Fruit fly (Drosophila melanogaster): ENCODE measurements around the gene Nuf2.

Nuf2 gene

DNA sequence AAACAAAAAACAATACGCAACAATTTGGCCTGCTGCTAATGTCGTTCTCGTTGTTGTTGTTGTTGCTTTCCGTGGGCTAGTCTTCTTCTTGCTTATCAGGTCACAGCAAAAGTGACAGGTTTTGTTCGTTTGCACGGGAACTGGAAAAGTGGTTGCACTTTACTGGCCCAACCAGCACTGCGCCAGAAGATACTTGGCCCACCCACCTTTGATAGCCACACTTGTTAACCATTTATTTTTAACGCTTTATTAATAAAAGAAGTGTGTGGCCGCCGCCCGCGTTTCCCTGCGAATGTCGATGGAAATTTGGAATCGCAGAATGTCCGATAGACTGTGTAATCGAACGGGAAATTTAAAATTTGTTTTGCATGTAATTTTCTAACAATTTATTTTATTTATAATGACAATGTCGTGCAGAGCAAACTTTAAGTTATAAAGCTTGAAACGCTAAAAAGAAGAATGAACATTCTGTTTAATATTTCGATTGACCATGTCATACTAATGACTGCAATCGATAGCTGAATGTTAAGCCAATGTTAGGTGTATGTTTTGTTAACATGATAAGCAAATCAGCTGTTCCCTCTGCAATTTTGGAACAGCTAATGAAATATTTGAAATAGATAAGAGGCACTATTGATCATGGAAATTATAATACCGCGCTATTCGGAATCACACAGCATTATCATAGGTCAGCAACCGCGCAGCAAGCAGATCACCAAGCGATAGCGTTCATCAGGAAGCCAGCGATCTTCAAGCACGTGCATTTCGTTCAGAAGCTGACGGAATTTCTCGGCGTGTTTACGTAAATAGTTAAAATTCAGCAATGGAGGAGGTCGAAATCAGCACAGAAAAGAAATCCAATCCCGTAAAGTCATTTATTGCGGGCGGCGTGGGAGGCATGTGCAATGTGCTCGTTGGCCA is 38.4 kb downstream of the Nuf2 start, which contains the start of the genes CG31908 and MME1 (continued):
- TF ChIP-seq phol (tag; optimal IDR thresholded peaks at IDR 0.05) (peak; percentile 18), CG4360 (GFP tag; IDR thresholded peaks at IDR 0.05) (peak; percentile 99), CG11723 (GFP tag; optimal IDR thresholded peaks at IDR 0.05) (no peak), Dref (GFP tag; IDR thresholded peaks at IDR 0.05) (peak; percentile 70), Hsf (GFP tag; optimal IDR thresholded peaks at IDR 0.05) (no peak), hb (GFP tag; IDR thresholded peaks at IDR 0.05; ENCODE audit: partially characterized antibody) (peak; percentile 66; the same call in 1 of the 3 replicates), gfzf (GFP tag; optimal IDR thresholded peaks at IDR 0.05) (peak; percentile 12), Hmx (GFP tag; optimal IDR thresholded peaks at IDR 0.05) (peak; percentile 15), CG5180 (GFP tag; optimal IDR thresholded peaks at IDR 0.05) (no peak), slou (GFP tag; optimal IDR thresholded peaks at IDR 0.05) (no peak), CG1602 (GFP tag; optimal IDR thresholded peaks at IDR 0.05) (no peak), lilli (GFP tag; optimal IDR thresholded peaks at IDR 0.05) (peak; percentile 53), Med (GFP tag) (peak; percentile 94), CG17829 (tag; optimal IDR thresholded peaks at IDR 0.05) (peak; percentile 29), MESR4 (GFP tag; optimal IDR thresholded peaks at IDR 0.05) (peak; percentile 94), CG6813 (GFP tag; optimal IDR thresholded peaks at IDR 0.05) (no peak), ci (GFP tag; IDR thresholded peaks at IDR 0.05) (0 out of 3 replicates have a peak, but pooled peaks have one; percentile 42), CG12391 (tag; optimal IDR thresholded peaks at IDR 0.05) (peak; percentile 24), CG7357 (GFP tag; IDR thresholded peaks at IDR 0.05) (no peak), CG1647 (GFP tag; optimal IDR thresholded peaks at IDR 0.05) (peak; percentile 21), CG9817 (tag; optimal IDR thresholded peaks at IDR 0.05) (no peak), CG7963 (GFP tag; IDR thresholded peaks at IDR 0.05; ENCODE audit: partially characterized antibody) (peak; percentile 69; the same call in 2 of the 3 replicates), CG12942 (GFP tag; optimal IDR thresholded peaks at IDR 0.05) (peak; percentile 24), ind (GFP tag; optimal IDR thresholded peaks at IDR 0.05) (peak; percentile 43), CG1233 (GFP tag; optimal IDR thresholded peaks at IDR 0.05) (no peak), mam (GFP tag; optimal IDR thresholded peaks at IDR 0.05) (peak; percentile 30), Mad (GFP tag; optimal IDR thresholded peaks at IDR 0.05) (no peak), Vsx1 (GFP tag; optimal IDR thresholded peaks at IDR 0.05) (peak; percentile 12), CG9437 (GFP tag; optimal IDR thresholded peaks at IDR 0.05) (peak; percentile 16), Ets97D (GFP tag; optimal IDR thresholded peaks at IDR 0.05) (peak; percentile 71), dm (GFP tag; optimal IDR thresholded peaks at IDR 0.05) (peak; percentile 56), chinmo (GFP tag; IDR thresholded peaks at IDR 0.05; ENCODE audit: partially characterized antibody) (0 out of 4 replicates have a peak, but pooled peaks have one; percentile 52), slbo (GFP tag; IDR thresholded peaks at IDR 0.05) (peak; percentile 45; the same call in 1 of the 2 replicates), ems (GFP tag; optimal IDR thresholded peaks at IDR 0.05) (peak; percentile 40), CG13624 (GFP tag; optimal IDR thresholded peaks at IDR 0.05) (peak; percentile 35), stwl (tag; optimal IDR thresholded peaks at IDR 0.05) (peak; percentile 57), CG6654 (GFP tag; optimal IDR thresholded peaks at IDR 0.05) (no peak), Atf6 (GFP tag; IDR thresholded peaks at IDR 0.05) (no peak), Dll (GFP tag; IDR thresholded peaks at IDR 0.05; ENCODE audit: partially characterized antibody) (peak; percentile 88), CG34422 (GFP tag; IDR thresholded peaks at IDR 0.05) (peak; percentile 69; the same call in 2 of the 3 replicates), Aef1 (GFP tag; IDR thresholded peaks at IDR 0.05) (peak; percentile 20; the same call in 1 of the 3 replicates), exex (tag; optimal IDR thresholded peaks at IDR 0.05) (peak; percentile 26), CG3838 (GFP tag; optimal IDR thresholded peaks at IDR 0.05) (peak; percentile 69), HLH4C (GFP tag; IDR thresholded peaks at IDR 0.05; ENCODE audit: partially characterized antibody) (peak; percentile 92), caup (GFP tag; optimal IDR thresholded peaks at IDR 0.05; ENCODE audit: severe bottlenecking) (no peak), Ets65A (GFP tag) (peak; percentile 93), CG12219 (GFP tag; optimal IDR thresholded peaks at IDR 0.05) (no peak), Jarid2 (GFP tag; optimal IDR thresholded peaks at IDR 0.05) (no peak)

All from whole organism, embryonic.